Worm (Caenorhabditis elegans): ENCODE data around the gene rpn-13.
A peak's percentile ranks its signal among the peaks of the same experiment; 100 is the strongest.

DNA sequence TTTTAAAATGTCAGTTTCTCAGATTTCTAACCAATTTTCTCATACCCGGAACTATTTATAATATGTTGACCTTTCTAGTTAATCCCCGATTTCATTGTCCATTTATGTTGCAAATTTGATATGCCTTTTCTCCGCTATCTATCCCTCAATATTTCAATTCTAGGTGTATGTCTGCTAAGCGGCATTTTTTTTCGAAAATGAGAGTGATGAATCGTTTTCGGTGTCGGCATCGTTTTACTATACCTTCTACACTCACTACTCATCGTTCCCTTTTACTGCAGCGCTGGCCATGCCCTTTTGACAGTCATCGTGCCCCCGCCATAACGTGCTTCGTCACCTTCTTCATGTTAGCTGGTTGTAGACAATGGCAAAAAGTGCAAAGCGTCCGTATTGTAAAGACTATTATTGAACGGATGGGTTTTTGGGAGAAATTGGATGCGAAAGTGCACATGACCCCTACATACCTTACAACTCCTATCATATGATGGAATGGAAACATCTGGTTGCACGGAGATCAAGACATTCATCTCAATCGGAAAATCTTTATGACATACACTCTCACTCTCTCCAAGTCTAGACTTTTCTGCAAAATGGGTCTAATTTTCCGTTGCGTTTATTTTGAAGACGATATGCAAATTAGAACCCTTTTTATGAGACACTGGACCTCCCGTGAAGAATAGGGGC, 17.6 kb upstream of the rpn-13 start:
- TF ChIP-seq skn-1 (tag; optimal IDR thresholded peaks at IDR 0.05), result no peak
- no peak for TF ChIP-seq ceh-63 (GFP tag; optimal IDR thresholded peaks at IDR 0.05)
- no peak for TF ChIP-seq unc-62 (GFP tag; optimal IDR thresholded peaks at IDR 0.05)
- TF ChIP-seq efl-1 (optimal IDR thresholded peaks at IDR 0.05), result no peak
- peak in 1 of 2 experiments; percentile 82 for TF ChIP-seq efl-1 (GFP tag; optimal IDR thresholded peaks at IDR 0.05 in 1 of 2)
- no peak for TF ChIP-seq lin-15B (tag; optimal IDR thresholded peaks at IDR 0.05)
- no peak for TF ChIP-seq nhr-90 (tag; optimal IDR thresholded peaks at IDR 0.05; ENCODE audit: poor library complexity)
